Worm (Caenorhabditis elegans): ENCODE results near the gene K12H6.8.
"Not testable (repeated sequence)": the region's sequence is repeated elsewhere in the genome, so short reads cannot be mapped to it uniquely, and the experiment has no call there.

The K12H6.8 gene

DNA sequence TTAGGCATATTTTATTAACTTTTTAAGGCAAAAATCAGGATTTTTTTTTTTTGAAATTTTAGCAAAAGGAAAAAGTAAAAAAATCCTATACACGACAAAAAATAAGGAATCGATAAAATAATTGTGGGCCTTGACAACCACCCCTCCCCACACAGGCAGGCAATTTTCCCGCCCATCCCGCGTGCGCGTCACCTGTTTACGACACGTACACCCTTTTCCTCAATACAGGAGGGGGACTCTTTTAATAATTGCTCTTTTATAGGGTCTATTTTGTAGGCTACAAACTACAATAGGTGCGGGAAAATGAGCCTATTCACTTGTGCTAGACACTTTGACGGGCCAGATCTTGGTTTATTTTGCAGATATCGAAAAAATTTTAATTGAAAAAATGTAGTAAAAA lies 4.8 kb downstream of the K12H6.8 start:
- TF ChIP-seq Y56A3A.18 (GFP tag; IDR thresholded peaks at IDR 0.05) (0 out of 2 replicates have a peak, but pooled peaks have one; percentile 27), lsl-1 (GFP tag; optimal IDR thresholded peaks at IDR 0.05) (no peak)

DNA sequence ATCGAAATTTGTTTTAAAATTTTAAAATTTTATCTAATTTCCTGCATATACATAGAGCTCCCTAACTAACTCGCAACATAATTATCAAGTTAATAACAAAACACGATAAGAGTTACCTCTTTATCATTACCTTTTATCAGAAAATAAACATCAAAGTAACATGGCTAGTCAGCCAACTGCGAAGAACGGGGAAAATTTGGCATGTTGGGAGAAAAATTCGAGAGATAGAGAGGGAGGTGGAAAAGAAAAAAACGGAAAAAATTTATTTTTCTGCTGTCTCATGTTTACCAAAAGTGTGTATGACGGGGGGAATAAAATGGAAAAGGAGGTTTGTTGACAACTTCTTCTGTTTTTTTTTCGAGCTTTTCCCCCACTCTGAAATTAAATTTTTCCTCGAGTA lies 6.4 kb downstream of the K12H6.8 start:
- no peak for TF ChIP-seq gei-17 (GFP tag; optimal IDR thresholded peaks at IDR 0.05)
- no peak for TF ChIP-seq F37B4.10 (GFP tag; IDR thresholded peaks at IDR 0.05)
- no peak for TF ChIP-seq hlh-12 (tag; optimal IDR thresholded peaks at IDR 0.05)
- TF ChIP-seq nhr-179 (tag; optimal IDR thresholded peaks at IDR 0.05) = no peak
- peak; percentile 66 for TF ChIP-seq nhr-80 (tag; optimal IDR thresholded peaks at IDR 0.05)
- no peak for TF ChIP-seq mes-4 (tag; optimal IDR thresholded peaks at IDR 0.05)
- peak; percentile 10 for TF ChIP-seq attf-5 (GFP tag; optimal IDR thresholded peaks at IDR 0.05)
- no peak for TF ChIP-seq Y53G8AR.9 (GFP tag; conservative IDR thresholded peaks at IDR 0.05)
- no peak for TF ChIP-seq ets-4 (GFP tag; optimal IDR thresholded peaks at IDR 0.05)
- no peak for TF ChIP-seq zim-3 (tag; optimal IDR thresholded peaks at IDR 0.05)

DNA sequence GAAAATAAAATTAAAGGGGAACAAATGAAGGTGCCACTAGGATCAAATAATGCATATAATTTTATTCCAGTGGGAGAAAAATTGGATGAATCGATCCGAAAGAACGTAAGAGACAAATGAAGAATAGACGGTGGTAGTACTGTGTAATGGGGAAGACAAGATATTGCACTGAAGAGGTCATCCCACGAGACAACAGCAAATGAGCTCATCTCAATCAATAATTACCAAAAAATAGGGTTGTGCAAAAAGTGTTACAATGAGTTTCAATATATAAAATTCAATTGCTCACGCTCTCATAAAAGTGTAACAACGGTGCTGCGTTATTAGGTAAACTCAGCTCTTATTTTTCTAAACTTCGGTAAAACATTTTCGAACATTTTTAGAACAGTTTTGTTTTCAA lies 9.2 kb downstream of the K12H6.8 start, which contains the start of gene K12H6.7:
TSS of gene K12H6.7 (minus strand) at position 101 of the 400 bp plus-strand sequence.
- TF ChIP-seq lin-40 (tag; optimal IDR thresholded peaks at IDR 0.05) = no peak
- no peak for TF ChIP-seq dox-1 (GFP tag; IDR thresholded peaks at IDR 0.05)
- no peak for TF ChIP-seq somi-1 (GFP tag; optimal IDR thresholded peaks at IDR 0.05)
- no peak for TF ChIP-seq Y53F4B.3 (GFP tag; IDR thresholded peaks at IDR 0.05)
- no peak for TF ChIP-seq lin-54 (GFP tag; optimal IDR thresholded peaks at IDR 0.05)
- TF ChIP-seq lsl-1 (GFP tag; optimal IDR thresholded peaks at IDR 0.05) = no peak

DNA sequence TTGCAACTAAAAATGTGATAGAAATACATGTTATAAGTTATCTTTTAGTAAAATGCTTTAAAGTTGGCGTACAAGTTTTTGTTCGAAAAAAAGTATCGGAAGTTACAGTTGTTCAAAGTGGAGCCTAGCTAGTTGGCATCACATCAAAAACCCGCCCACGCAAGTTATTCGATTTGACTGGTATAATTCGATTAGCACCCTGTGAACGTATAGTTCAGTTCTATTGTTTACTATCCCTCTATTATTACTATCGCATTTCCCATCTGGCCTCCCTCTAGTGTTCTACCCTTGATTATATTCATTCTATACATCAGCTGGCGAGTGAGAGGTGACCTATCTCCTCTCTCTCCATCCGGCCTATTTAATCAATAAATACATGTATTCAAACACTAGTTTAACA lies 11.3 kb downstream of the K12H6.8 start, which contains the start of gene Y110A2AL.4:
TSS of gene Y110A2AL.4 (plus strand) at position 301 of the 400 bp plus-strand sequence.
- not testable (repeated sequence) for TF ChIP-seq egl-44 (GFP tag; IDR thresholded peaks at IDR 0.05); lin-35 (GFP tag; optimal IDR thresholded peaks at IDR 0.05); lin-26 (GFP tag; IDR thresholded peaks at IDR 0.05)

DNA sequence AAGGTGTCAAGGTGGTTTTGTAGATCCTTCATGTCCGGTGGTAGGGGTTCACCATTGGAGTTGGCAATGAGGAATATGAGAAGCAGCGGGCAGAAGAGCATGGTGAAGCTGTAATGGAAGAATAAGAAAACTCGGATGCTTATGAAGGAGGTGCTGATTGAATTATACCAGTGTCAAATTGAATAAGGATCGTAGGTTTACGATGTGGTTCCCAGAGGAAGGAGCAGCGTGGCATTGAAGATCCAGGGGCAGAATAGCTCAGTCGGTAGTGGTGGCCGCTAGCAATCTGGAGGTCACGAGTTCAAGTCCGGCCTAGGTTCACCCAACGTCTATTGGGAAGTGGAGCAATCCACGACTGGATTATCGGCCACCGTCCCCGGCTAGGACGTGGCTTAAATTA lies 13.8 kb downstream of the K12H6.8 start, which contains the start of gene Y110A2AL.6:
TSS of gene Y110A2AL.6 (minus strand) at position 101 of the 400 bp plus-strand sequence.
- TF ChIP-seq rpc-1 (optimal IDR thresholded peaks at IDR 0.05) (no peak), rpc-1 (tag; optimal IDR thresholded peaks at IDR 0.05) (peak; percentile 33), hmg-20 (GFP tag; IDR thresholded peaks at IDR 0.05) (no peak)

DNA sequence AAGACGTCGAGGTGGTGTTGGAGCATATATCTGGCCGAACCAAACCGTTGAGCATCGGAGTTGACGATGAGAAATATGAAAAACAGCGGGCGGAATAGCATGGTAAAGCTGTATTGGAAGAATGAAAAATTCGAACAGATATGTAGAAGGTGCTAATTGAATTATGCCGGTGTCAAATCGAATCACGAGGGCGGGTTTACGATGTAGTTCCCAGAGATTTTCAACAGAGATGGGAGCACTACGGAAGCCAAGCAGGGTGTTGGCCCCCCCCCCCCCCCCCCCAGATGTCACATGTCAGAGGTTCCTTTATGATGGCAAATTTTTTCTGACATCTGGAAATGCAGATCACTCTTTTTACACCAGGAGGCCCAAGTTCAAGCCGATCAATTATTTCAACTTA lies 15.4 kb downstream of the K12H6.8 start, which contains the start of gene Y110A2AL.7:
TSS of gene Y110A2AL.7 (minus strand) at position 101 of the 400 bp plus-strand sequence.
- TF ChIP-seq ztf-28 (GFP tag; IDR thresholded peaks at IDR 0.05) = no peak
- TF ChIP-seq madf-3 (GFP tag; IDR thresholded peaks at IDR 0.05) = no peak

DNA sequence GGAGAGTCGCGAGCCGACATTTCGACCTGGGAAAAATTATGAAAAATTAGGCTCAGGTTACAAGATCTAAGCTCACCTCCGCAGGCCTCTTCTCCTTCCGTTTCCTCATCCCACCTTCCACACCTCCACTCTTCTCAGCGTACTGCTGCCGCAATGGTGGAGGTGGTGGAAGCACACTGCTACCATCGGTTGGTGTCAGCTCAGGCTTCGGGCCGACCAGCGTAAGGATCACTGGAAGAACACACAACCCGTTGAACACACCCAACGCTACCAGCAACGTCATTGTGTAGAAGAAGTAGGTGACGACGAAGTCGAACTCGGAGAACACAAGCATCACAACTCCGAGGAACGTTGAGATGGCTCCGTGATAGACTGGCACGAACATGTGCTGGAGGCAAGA lies 18.0 kb downstream of the K12H6.8 start:
- TF ChIP-seq pbrm-1 (GFP tag; IDR thresholded peaks at IDR 0.05) (0 out of 2 replicates have a peak, but pooled peaks have one; percentile 18), him-1 (tag; optimal IDR thresholded peaks at IDR 0.05) (no peak), attf-3 (GFP tag; conservative IDR thresholded peaks at IDR 0.05) (no peak), mes-4 (tag; optimal IDR thresholded peaks at IDR 0.05) (no peak), ceh-27 (GFP tag; optimal IDR thresholded peaks at IDR 0.05) (no peak), bed-1 (GFP tag; IDR thresholded peaks at IDR 0.05) (0 out of 2 replicates have a peak, but pooled peaks have one; percentile 34), madf-10 (tag; optimal IDR thresholded peaks at IDR 0.05) (no peak), F10E7.11 (tag; optimal IDR thresholded peaks at IDR 0.05) (no peak), zfh-2 (GFP tag; conservative IDR thresholded peaks at IDR 0.05) (peak; percentile 59), hmg-20 (GFP tag; IDR thresholded peaks at IDR 0.05) (no peak)
